Fruit fly (Drosophila melanogaster) whole organism, pupa: ENCODE data around the gene Gen.

Source experiments
- CG13204 ChIP-seq: fragments of 200-800 bp; sonication (Bioruptor generic); optimal IDR thresholded peaks from 2 replicates; lab custom pipeline; 2018; ENCODE audit warnings: missing biosample characterization, mild to moderate bottlenecking, missing genetic modification characterization, moderate library complexity
- gl ChIP-seq: fragments of 200-800 bp; sonication (Bioruptor generic); optimal IDR thresholded peaks from 2 replicates; lab custom pipeline; 2018; ENCODE audit warnings: missing biosample characterization, mild to moderate bottlenecking, missing genetic modification characterization

dm6 chr3L:5178903-5179302 is 26.7 kb upstream of the Gen start:
- TF ChIP-seq CG13204 (no peak), gl (no peak)
